Worm (Caenorhabditis elegans) whole organism, late embryonic: ENCODE measurements around the gene F33A8.4.

Source experiments
- C38D4.7 ChIP-seq: fragments of 200-800 bp; sonication (Bioruptor generic); optimal IDR thresholded peaks from 2 replicates; lab custom pipeline; 2018; ENCODE audit warnings: mild to moderate bottlenecking, missing genetic modification characterization, moderate library complexity, missing compliant biosample characterization
- fkh-10 ChIP-seq: fragments of 150-350 bp; optimal IDR thresholded peaks from 2 replicates; lab custom pipeline; 2014; ENCODE audit warnings: missing biosample characterization, missing genetic modification reagents, missing genetic modification characterization
- nfya-1 ChIP-seq: sonication (generic microtip); optimal IDR thresholded peaks from 2 replicates; lab custom pipeline; 2017; ENCODE audit warnings: missing genetic modification characterization, mild to moderate bottlenecking, missing compliant biosample characterization, antibody characterized with exemption, moderate library complexity
- nhr-11 ChIP-seq: fragments of 150-350 bp; optimal IDR thresholded peaks from 2 replicates; lab custom pipeline; 2014; ENCODE audit warnings: missing biosample characterization, missing genetic modification characterization
- npax-4 ChIP-seq: sonication (generic microtip); optimal IDR thresholded peaks from 2 replicates; lab custom pipeline; 2016; ENCODE audit warnings: missing genetic modification characterization, missing compliant biosample characterization
- pat-9 ChIP-seq: fragments of 200-800 bp; sonication (Bioruptor generic); optimal IDR thresholded peaks from 2 replicates; lab custom pipeline; 2018; ENCODE audit warnings: mild to moderate bottlenecking, missing genetic modification characterization, moderate library complexity, missing compliant biosample characterization
- sox-2 ChIP-seq: fragments of 200-800 bp; sonication (Bioruptor generic); IDR thresholded peaks from 2 replicates; pipeline ENCODE4 v1.3.6; 2022; ENCODE audit warnings: missing genetic modification reagents, missing genetic modification characterization, missing compliant biosample characterization
- sox-4 ChIP-seq: sonication (generic microtip); optimal IDR thresholded peaks from 2 replicates; lab custom pipeline; 2017; ENCODE audit warnings: mild to moderate bottlenecking, missing genetic modification characterization, inconsistent platforms, missing compliant biosample characterization
- tbx-2 ChIP-seq: sonication (generic microtip); optimal IDR thresholded peaks from 2 replicates; lab custom pipeline; 2016; ENCODE audit warnings: missing genetic modification characterization, missing compliant biosample characterization
- unc-55 ChIP-seq: sonication (generic microtip); optimal IDR thresholded peaks from 2 replicates; lab custom pipeline; 2017; ENCODE audit warnings: missing biosample characterization, missing genetic modification reagents, missing genetic modification characterization
- ztf-16 ChIP-seq: sonication (generic microtip); optimal IDR thresholded peaks from 2 replicates; lab custom pipeline; 2017; ENCODE audit warnings: missing genetic modification characterization, missing compliant biosample characterization

- no peak for TF ChIP-seq fkh-10 (GFP tag; lab: Kevin White, UChicago)
- no peak for TF ChIP-seq unc-55 (GFP tag; lab: Kevin White, UChicago)
- TF ChIP-seq sox-2 (GFP tag; lab: Robert Waterston, UW), result no peak
- TF ChIP-seq tbx-2 (tag; lab: Kevin White, UChicago), result no peak
- TF ChIP-seq ztf-16 (tag; lab: Kevin White, UChicago), result no peak
- no peak for TF ChIP-seq C38D4.7 (GFP tag; lab: Kevin White, UChicago)
- no peak for TF ChIP-seq npax-4 (tag; lab: Kevin White, UChicago)
- no peak for TF ChIP-seq pat-9 (tag; lab: Kevin White, UChicago)
- TF ChIP-seq sox-4 (tag; lab: Kevin White, UChicago), result no peak
- TF ChIP-seq nhr-11 (tag; lab: Kevin White, UChicago), result no peak
- no peak for TF ChIP-seq nfya-1
These were observed 33.1 kb downstream of the F33A8.4 start for ce11 chrII:11015734-11016133.
